Worm (Caenorhabditis elegans): Measurements from ENCODE around the gene Y41C4A.22.

- TF ChIP-seq sea-2 (GFP tag; optimal IDR thresholded peaks at IDR 0.05) (no peak), nhr-11 (tag; optimal IDR thresholded peaks at IDR 0.05) (no peak), nhr-12 (tag; optimal IDR thresholded peaks at IDR 0.05) (no peak), snpc-4 (tag; optimal IDR thresholded peaks at IDR 0.05) (no peak), mdl-1 (tag; optimal IDR thresholded peaks at IDR 0.05) (no peak), egl-27 (tag; optimal IDR thresholded peaks at IDR 0.05) (no peak), ceh-16 (tag; optimal IDR thresholded peaks at IDR 0.05) (no peak), unc-39 (tag; optimal IDR thresholded peaks at IDR 0.05) (no peak)
Observed at ce11 chrIII:11703006-11703775, 8.1 kb downstream of the Y41C4A.22 start.

Measured in whole organism, L3 larva.